Fruit fly (Drosophila melanogaster): ENCODE data around the gene fbl.

DNA sequence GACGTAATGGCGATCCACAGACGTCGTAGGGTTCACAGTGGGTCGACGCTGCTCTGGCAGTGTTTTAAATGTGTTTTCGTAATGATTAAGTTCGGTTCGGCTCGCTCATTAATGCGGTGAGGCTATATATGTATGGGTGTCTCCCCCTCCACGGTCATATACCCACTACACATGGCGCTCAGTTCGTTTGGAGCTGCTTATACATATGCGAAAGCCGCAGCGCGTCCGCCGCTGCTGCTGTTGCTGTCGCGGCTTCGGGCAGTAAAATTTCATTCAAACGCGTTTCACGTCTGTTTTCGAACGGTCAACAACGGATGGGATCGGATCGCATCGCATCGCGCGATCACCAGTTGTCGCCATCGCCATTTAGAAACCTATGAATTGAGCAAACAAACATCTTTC is 1.7 kb downstream of the fbl start:
- TF ChIP-seq CG8478 (optimal IDR thresholded peaks at IDR 0.05) (no peak), CTCF (optimal IDR thresholded peaks at IDR 0.05) (no peak)

All from S2 (cell line).